Worm (Caenorhabditis elegans): ENCODE results near the gene pup-2.
A peak's percentile ranks its signal among the peaks of the same experiment; 100 is the strongest.

Gene pup-2

ce11 chrIII:5185620-5186019, at the start of gene pup-2:
pup-2 (plus strand) TSS chrIII:5185920.
- TF ChIP-seq unc-3 (GFP tag; conservative IDR thresholded peaks at IDR 0.05): no peak
- no peak for TF ChIP-seq unc-3 (tag; optimal IDR thresholded peaks at IDR 0.05)
- TF ChIP-seq sox-2 (GFP tag; IDR thresholded peaks at IDR 0.05): no peak

ce11 chrIII:5136033-5136597, 49.6 kb upstream of the pup-2 start, which contains the start of gene tbx-2:
tbx-2 (minus strand) TSS chrIII:5136296.
- TF ChIP-seq sox-2 (GFP tag; IDR thresholded peaks at IDR 0.05) (no peak), pha-2 (tag; optimal IDR thresholded peaks at IDR 0.05) (no peak), hlh-13 (GFP tag; optimal IDR thresholded peaks at IDR 0.05) (no peak), syd-9 (tag; optimal IDR thresholded peaks at IDR 0.05) (peak; percentile 8), ets-4 (tag; optimal IDR thresholded peaks at IDR 0.05) (peak; percentile 38), fkh-6 (tag; optimal IDR thresholded peaks at IDR 0.05) (peak; percentile 11), tbx-2 (tag; optimal IDR thresholded peaks at IDR 0.05) (peak; percentile 99), elt-2 (tag; optimal IDR thresholded peaks at IDR 0.05) (no peak), ceh-24 (tag; optimal IDR thresholded peaks at IDR 0.05) (no peak), ceh-30 (tag; optimal IDR thresholded peaks at IDR 0.05) (no peak), K02D7.2 (tag; optimal IDR thresholded peaks at IDR 0.05) (no peak), pqm-1 (tag; optimal IDR thresholded peaks at IDR 0.05) (no peak), hlh-6 (tag; optimal IDR thresholded peaks at IDR 0.05) (peak; percentile 46), nhr-11 (tag; optimal IDR thresholded peaks at IDR 0.05) (no peak), pax-1 (tag; optimal IDR thresholded peaks at IDR 0.05) (no peak), ceh-9 (tag; optimal IDR thresholded peaks at IDR 0.05) (no peak), hlh-15 (tag; optimal IDR thresholded peaks at IDR 0.05) (no peak), hlh-30 (tag; optimal IDR thresholded peaks at IDR 0.05; ENCODE audit: insufficient read depth) (peak; percentile 5), dve-1 (tag; optimal IDR thresholded peaks at IDR 0.05) (no peak), sdc-2 (tag; optimal IDR thresholded peaks at IDR 0.05) (peak; percentile 36), nfya-1 (tag; optimal IDR thresholded peaks at IDR 0.05) (peak; percentile 86), F13H6.1 (tag; optimal IDR thresholded peaks at IDR 0.05) (peak; percentile 6), ref-2 (tag; optimal IDR thresholded peaks at IDR 0.05) (peak; percentile 48), pros-1 (tag; optimal IDR thresholded peaks at IDR 0.05) (no peak), ceh-18 (tag; optimal IDR thresholded peaks at IDR 0.05) (peak; percentile 14), pha-4 (tag; optimal IDR thresholded peaks at IDR 0.05) (no peak), Y22D7AL.16 (tag; optimal IDR thresholded peaks at IDR 0.05) (no peak), ceh-34 (tag; optimal IDR thresholded peaks at IDR 0.05) (peak; percentile 44), ceh-31 (tag; optimal IDR thresholded peaks at IDR 0.05) (peak; percentile 2)

- TF ChIP-seq Y22D7AL.16 (tag; optimal IDR thresholded peaks at IDR 0.05): no peak
- no peak for TF ChIP-seq T23F11.4 (GFP tag; optimal IDR thresholded peaks at IDR 0.05)
- no peak for TF ChIP-seq hlh-8 (tag; optimal IDR thresholded peaks at IDR 0.05)
- no peak for TF ChIP-seq C38D4.7 (GFP tag; optimal IDR thresholded peaks at IDR 0.05)
- TF ChIP-seq ceh-31 (tag; optimal IDR thresholded peaks at IDR 0.05): no peak
- no peak for TF ChIP-seq syd-9 (tag; optimal IDR thresholded peaks at IDR 0.05)
- TF ChIP-seq ama-1 (optimal IDR thresholded peaks at IDR 0.05): no peak
- TF ChIP-seq dmd-4 (tag; optimal IDR thresholded peaks at IDR 0.05; ENCODE audit: borderline replicate concordance): no peak
- no peak for TF ChIP-seq ahr-1 (tag; optimal IDR thresholded peaks at IDR 0.05)
- TF ChIP-seq hlh-15 (tag; optimal IDR thresholded peaks at IDR 0.05): no peak
- TF ChIP-seq K02D7.2 (tag; optimal IDR thresholded peaks at IDR 0.05): no peak
- no peak for TF ChIP-seq ref-2 (tag; optimal IDR thresholded peaks at IDR 0.05)
- TF ChIP-seq eyg-1 (tag; optimal IDR thresholded peaks at IDR 0.05): no peak
- TF ChIP-seq mec-3 (tag; optimal IDR thresholded peaks at IDR 0.05; ENCODE audit: borderline replicate concordance): no peak
- TF ChIP-seq che-1 (tag; optimal IDR thresholded peaks at IDR 0.05): no peak
- TF ChIP-seq pha-2 (tag; optimal IDR thresholded peaks at IDR 0.05): no peak
- TF ChIP-seq lin-11 (tag; optimal IDR thresholded peaks at IDR 0.05): no peak
These were observed 48.6 kb upstream of the pup-2 start for ce11 chrIII:5137099-5137498.
